Worm (Caenorhabditis elegans) whole organism, late embryonic: ENCODE results near the gene F30H5.5.
A peak's percentile ranks its signal among the peaks of the same experiment; 100 is the strongest.

Experiments
- C38D4.7 ChIP-seq: fragments of 200-800 bp; sonication (Bioruptor generic); optimal IDR thresholded peaks from 2 replicates; lab custom pipeline; 2018; ENCODE audit warnings: mild to moderate bottlenecking, missing genetic modification characterization, moderate library complexity, missing compliant biosample characterization
- K09A11.1 ChIP-seq: sonication (generic microtip); optimal IDR thresholded peaks from 2 replicates; lab custom pipeline; 2017; ENCODE audit warnings: antibody characterized with exemption, mild to moderate bottlenecking, missing genetic modification characterization, missing compliant biosample characterization; ENCODE audit not compliant: insufficient read depth
- T23F11.4 ChIP-seq: fragments of 200-800 bp; sonication (Bioruptor generic); optimal IDR thresholded peaks from 2 replicates; lab custom pipeline; 2018; ENCODE audit warnings: mild to moderate bottlenecking, missing genetic modification characterization, missing compliant biosample characterization
- Y22D7AL.16 ChIP-seq: sonication (generic microtip); optimal IDR thresholded peaks from 2 replicates; lab custom pipeline; 2016; ENCODE audit warnings: missing genetic modification characterization, missing compliant biosample characterization
- ceh-2 ChIP-seq: sonication (generic microtip); optimal IDR thresholded peaks from 2 replicates; lab custom pipeline; 2016; ENCODE audit warnings: missing genotype, missing genetic modification characterization, missing compliant biosample characterization
- ceh-22 ChIP-seq: sonication (generic microtip); optimal IDR thresholded peaks from 2 replicates; lab custom pipeline; 2017; ENCODE audit warnings: missing biosample characterization, missing genetic modification characterization
- ceh-24 ChIP-seq: sonication (generic microtip); optimal IDR thresholded peaks from 2 replicates; lab custom pipeline; 2016; ENCODE audit warnings: mild to moderate bottlenecking, missing genetic modification characterization, missing compliant biosample characterization
- ceh-45 ChIP-seq: fragments of 200-800 bp; sonication (Bioruptor generic); IDR thresholded peaks from 2 replicates; pipeline ENCODE4 v1.3.6; 2022; ENCODE audit warnings: missing genetic modification reagents, missing genetic modification characterization, missing compliant biosample characterization
- ceh-6 ChIP-seq: fragments of 200-800 bp; sonication (Bioruptor generic); optimal IDR thresholded peaks from 2 replicates; lab custom pipeline; 2018; ENCODE audit warnings: mild to moderate bottlenecking, missing genetic modification characterization, missing compliant biosample characterization
- ceh-9 ChIP-seq: sonication (generic microtip); optimal IDR thresholded peaks from 2 replicates; lab custom pipeline; 2016; ENCODE audit warnings: mild to moderate bottlenecking, missing genetic modification characterization, inconsistent platforms, missing compliant biosample characterization
- dmd-4 ChIP-seq: sonication (generic microtip); optimal IDR thresholded peaks from 2 replicates; lab custom pipeline; 2016; ENCODE audit warnings: borderline replicate concordance, missing genetic modification characterization, missing compliant biosample characterization
- dve-1 ChIP-seq: sonication (generic microtip); optimal IDR thresholded peaks from 2 replicates; lab custom pipeline; 2017; ENCODE audit warnings: antibody characterized with exemption, mild to moderate bottlenecking, missing genetic modification characterization, missing compliant biosample characterization
- elt-2 ChIP-seq: sonication (generic microtip); optimal IDR thresholded peaks from 2 replicates; lab custom pipeline; 2016; ENCODE audit warnings: missing genetic modification reagents, missing genetic modification characterization, missing compliant biosample characterization
- elt-4 ChIP-seq: sonication (generic microtip); optimal IDR thresholded peaks from 2 replicates; lab custom pipeline; 2016; ENCODE audit warnings: missing genetic modification characterization, missing compliant biosample characterization
- ets-4 ChIP-seq: sonication (generic microtip); optimal IDR thresholded peaks from 2 replicates; lab custom pipeline; 2016; ENCODE audit warnings: missing genetic modification characterization, missing compliant biosample characterization
- eyg-1 ChIP-seq: sonication (generic microtip); optimal IDR thresholded peaks from 2 replicates; lab custom pipeline; 2016; ENCODE audit warnings: missing genotype, missing genetic modification characterization, missing compliant biosample characterization
- fax-1 ChIP-seq: sonication (generic microtip); optimal IDR thresholded peaks from 2 replicates; lab custom pipeline; 2016; ENCODE audit warnings: missing genotype, missing genetic modification characterization, missing compliant biosample characterization
- hlh-30 ChIP-seq: sonication (generic microtip); optimal IDR thresholded peaks from 2 replicates; lab custom pipeline; 2017; ENCODE audit warnings: antibody characterized with exemption, missing genetic modification characterization, missing compliant biosample characterization; ENCODE audit not compliant: insufficient read depth
- hlh-6 ChIP-seq: sonication (generic microtip); optimal IDR thresholded peaks from 2 replicates; lab custom pipeline; 2016; ENCODE audit warnings: missing genotype, missing genetic modification characterization, missing compliant biosample characterization
- lim-6 ChIP-seq: sonication (generic microtip); optimal IDR thresholded peaks from 2 replicates; lab custom pipeline; 2016; ENCODE audit warnings: missing genetic modification characterization, missing compliant biosample characterization
- madf-2 ChIP-seq: sonication (generic microtip); optimal IDR thresholded peaks from 2 replicates; lab custom pipeline; 2017; ENCODE audit warnings: missing genetic modification characterization, missing compliant biosample characterization
- mec-3 ChIP-seq: sonication (generic microtip); optimal IDR thresholded peaks from 2 replicates; lab custom pipeline; 2016; ENCODE audit warnings: borderline replicate concordance, missing genetic modification characterization, missing compliant biosample characterization
- nhr-11 ChIP-seq: fragments of 150-350 bp; optimal IDR thresholded peaks from 2 replicates; lab custom pipeline; 2014; ENCODE audit warnings: missing biosample characterization, missing genetic modification characterization
- odd-2 ChIP-seq: sonication (generic microtip); optimal IDR thresholded peaks from 2 replicates; lab custom pipeline; 2017; ENCODE audit warnings: antibody characterized with exemption, mild to moderate bottlenecking, missing genetic modification characterization, missing compliant biosample characterization
- pat-9 ChIP-seq: fragments of 200-800 bp; sonication (Bioruptor generic); optimal IDR thresholded peaks from 2 replicates; lab custom pipeline; 2018; ENCODE audit warnings: mild to moderate bottlenecking, missing genetic modification characterization, moderate library complexity, missing compliant biosample characterization
- pax-1 ChIP-seq: fragments of 150-350 bp; optimal IDR thresholded peaks from 2 replicates; lab custom pipeline; 2014; ENCODE audit warnings: missing biosample characterization, missing genetic modification characterization
- pha-2 ChIP-seq: sonication (generic microtip); optimal IDR thresholded peaks from 2 replicates; lab custom pipeline; 2017; ENCODE audit warnings: mild to moderate bottlenecking, missing genetic modification characterization, missing compliant biosample characterization
- pha-4 ChIP-seq: fragments of 150-350 bp; optimal IDR thresholded peaks from 2 replicates; lab custom pipeline; 2018; ENCODE audit warnings: missing biosample characterization, missing genetic modification reagents, missing genetic modification characterization
- pros-1 ChIP-seq: fragments of 150-350 bp; optimal IDR thresholded peaks from 2 replicates; lab custom pipeline; 2014; ENCODE audit warnings: missing biosample characterization, missing genetic modification reagents, missing genetic modification characterization
- ref-2 ChIP-seq: sonication (generic microtip); optimal IDR thresholded peaks from 2 replicates; lab custom pipeline; 2016; ENCODE audit warnings: missing genetic modification characterization, missing compliant biosample characterization
- rnt-1 ChIP-seq: sonication (generic microtip); optimal IDR thresholded peaks from 2 replicates; lab custom pipeline; 2016; ENCODE audit warnings: missing genetic modification characterization, missing compliant biosample characterization
- sdc-2 ChIP-seq: sonication (generic microtip); optimal IDR thresholded peaks from 2 replicates; lab custom pipeline; 2016; ENCODE audit warnings: missing genotype, missing genetic modification characterization, missing compliant biosample characterization
- tbx-7 ChIP-seq: sonication (generic microtip); optimal IDR thresholded peaks from 2 replicates; lab custom pipeline; 2016; ENCODE audit warnings: missing genotype, missing genetic modification characterization, missing compliant biosample characterization
- unc-42 ChIP-seq: sonication (generic microtip); optimal IDR thresholded peaks from 2 replicates; lab custom pipeline; 2016; ENCODE audit warnings: missing genotype, missing genetic modification characterization, missing compliant biosample characterization
- zip-5 ChIP-seq: sonication (generic microtip); optimal IDR thresholded peaks from 2 replicates; lab custom pipeline; 2016; ENCODE audit warnings: missing genetic modification characterization, missing compliant biosample characterization
- ztf-16 ChIP-seq: sonication (generic microtip); optimal IDR thresholded peaks from 2 replicates; lab custom pipeline; 2017; ENCODE audit warnings: missing genetic modification characterization, missing compliant biosample characterization

F30H5.5 gene

ce11 chrIII:502583-502982, 14.0 kb downstream of the F30H5.5 start (continued):
- TF ChIP-seq ceh-22 (tag; lab: Kevin White, UChicago) = no peak
- peak; percentile 85 for TF ChIP-seq sdc-2 (tag; lab: Kevin White, UChicago)
- no peak for TF ChIP-seq elt-2 (tag; lab: Kevin White, UChicago)
- no peak for TF ChIP-seq odd-2 (tag; lab: Kevin White, UChicago)
- no peak for TF ChIP-seq nhr-11
- TF ChIP-seq ceh-9 (tag; lab: Kevin White, UChicago) = peak; percentile 81
- peak; percentile 84 for TF ChIP-seq Y22D7AL.16 (tag; lab: Kevin White, UChicago)
- peak; percentile 56 for TF ChIP-seq mec-3 (tag; lab: Kevin White, UChicago)
- TF ChIP-seq ztf-16 (tag; lab: Kevin White, UChicago) = peak; percentile 88
- no peak for TF ChIP-seq pax-1 (tag; lab: Kevin White, UChicago)
- no peak for TF ChIP-seq hlh-30 (tag; lab: Kevin White, UChicago)
- TF ChIP-seq pros-1 (tag; lab: Kevin White, UChicago) = peak; percentile 82
- peak; percentile 89 for TF ChIP-seq T23F11.4 (GFP tag; lab: Kevin White, UChicago)
- TF ChIP-seq C38D4.7 (GFP tag; lab: Kevin White, UChicago) = peak; percentile 83
- TF ChIP-seq fax-1 (tag; lab: Kevin White, UChicago) = peak; percentile 82
- peak; percentile 83 for TF ChIP-seq dve-1 (tag; lab: Kevin White, UChicago)
- no peak for TF ChIP-seq pha-4 (tag; lab: Kevin White, UChicago)
- TF ChIP-seq lim-6 (tag; lab: Kevin White, UChicago) = peak; percentile 70
- TF ChIP-seq ceh-24 (tag; lab: Kevin White, UChicago) = peak; percentile 76
- peak; percentile 85 for TF ChIP-seq ref-2 (tag; lab: Kevin White, UChicago)
- peak; percentile 83 for TF ChIP-seq ceh-2 (tag; lab: Kevin White, UChicago)
- TF ChIP-seq pat-9 = peak; percentile 89
- TF ChIP-seq dmd-4 (tag; lab: Kevin White, UChicago) = peak; percentile 90
- peak; percentile 92 for TF ChIP-seq rnt-1 (tag; lab: Kevin White, UChicago)
- peak; percentile 35 for TF ChIP-seq zip-5 (tag; lab: Kevin White, UChicago)
- TF ChIP-seq ceh-45 (GFP tag; lab: Robert Waterston, UW) = peak; percentile 90
- TF ChIP-seq tbx-7 (tag; lab: Kevin White, UChicago) = peak; percentile 0
- peak; percentile 70 for TF ChIP-seq ets-4

DNA sequence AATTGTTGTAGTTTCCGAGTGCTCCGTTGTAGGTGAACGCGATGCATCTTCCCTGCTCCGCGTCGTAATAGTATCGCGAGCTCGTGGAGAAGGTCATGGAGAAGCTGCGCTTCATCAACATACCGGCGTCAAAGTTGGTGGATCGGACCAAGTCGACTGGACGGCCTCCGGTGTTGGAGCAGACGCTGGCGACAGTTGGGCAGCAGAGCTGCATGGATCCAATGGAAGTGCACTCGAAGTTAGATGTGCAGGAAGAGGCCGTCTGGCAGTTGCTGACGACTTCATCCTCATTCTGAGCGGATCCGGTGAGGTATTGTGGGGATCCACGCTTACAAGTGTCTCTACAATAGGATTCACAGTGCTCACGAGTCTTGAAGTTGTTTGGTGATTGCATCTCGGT, 20.5 kb downstream of the F30H5.5 start:
- no peak for TF ChIP-seq hlh-6
- no peak for TF ChIP-seq pros-1 (tag; lab: Kevin White, UChicago)
- TF ChIP-seq unc-42 (tag; lab: Kevin White, UChicago) = no peak
- no peak for TF ChIP-seq dve-1 (tag; lab: Kevin White, UChicago)

ce11 chrIII:512117-512516, 23.6 kb downstream of the F30H5.5 start, which contains the start of gene F30H5.3:
F30H5.3 (minus strand) TSS chrIII:512217.
- TF ChIP-seq eyg-1 (tag; lab: Kevin White, UChicago) = no peak
- no peak for TF ChIP-seq K09A11.1 (tag; lab: Kevin White, UChicago)
- no peak for TF ChIP-seq tbx-7 (tag; lab: Kevin White, UChicago)
- no peak for TF ChIP-seq elt-4 (tag; lab: Kevin White, UChicago)
- TF ChIP-seq dmd-4 (tag; lab: Kevin White, UChicago) = no peak
- TF ChIP-seq pha-2 (tag; lab: Kevin White, UChicago) = peak; percentile 12
- TF ChIP-seq pat-9 = no peak

DNA sequence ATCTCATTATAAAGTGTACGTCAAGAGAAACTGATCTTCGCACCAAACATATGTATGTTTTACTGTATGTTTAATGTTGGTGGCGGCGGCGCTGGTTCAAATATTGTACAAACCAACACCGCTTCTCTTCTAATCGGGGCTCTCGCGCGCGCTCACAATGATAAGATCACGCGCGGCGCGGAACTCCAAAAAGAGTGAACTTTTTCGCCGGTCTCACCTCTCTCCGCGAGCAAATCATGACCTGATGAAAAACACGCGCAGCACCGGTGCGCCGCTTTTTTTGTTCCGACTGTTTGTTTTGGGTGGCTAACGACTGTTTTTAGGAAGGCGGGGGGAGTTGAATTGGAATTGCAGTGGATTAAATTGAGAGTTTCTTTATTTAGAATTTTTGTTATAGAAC, 24.8 kb downstream of the F30H5.5 start:
- no peak for TF ChIP-seq ref-2 (tag; lab: Kevin White, UChicago)
- TF ChIP-seq ceh-6 (GFP tag; lab: Kevin White, UChicago) = no peak
- TF ChIP-seq sdc-2 (tag; lab: Kevin White, UChicago) = no peak
- TF ChIP-seq madf-2 (tag; lab: Kevin White, UChicago) = no peak
